Worm (Caenorhabditis elegans) whole organism, late embryonic: ENCODE data around the gene sra-31.

Experiments
- ceh-30 ChIP-seq: fragments of 150-350 bp; optimal IDR thresholded peaks from 2 replicates; lab custom pipeline; 2014; ENCODE audit warnings: missing biosample characterization, missing genetic modification characterization
- madf-2 ChIP-seq: sonication (generic microtip); optimal IDR thresholded peaks from 2 replicates; lab custom pipeline; 2017; ENCODE audit warnings: missing genetic modification characterization, missing compliant biosample characterization
- mec-3 ChIP-seq: sonication (generic microtip); optimal IDR thresholded peaks from 2 replicates; lab custom pipeline; 2016; ENCODE audit warnings: borderline replicate concordance, missing genetic modification characterization, missing compliant biosample characterization
- tbx-2 ChIP-seq: sonication (generic microtip); optimal IDR thresholded peaks from 2 replicates; lab custom pipeline; 2016; ENCODE audit warnings: missing genetic modification characterization, missing compliant biosample characterization

DNA sequence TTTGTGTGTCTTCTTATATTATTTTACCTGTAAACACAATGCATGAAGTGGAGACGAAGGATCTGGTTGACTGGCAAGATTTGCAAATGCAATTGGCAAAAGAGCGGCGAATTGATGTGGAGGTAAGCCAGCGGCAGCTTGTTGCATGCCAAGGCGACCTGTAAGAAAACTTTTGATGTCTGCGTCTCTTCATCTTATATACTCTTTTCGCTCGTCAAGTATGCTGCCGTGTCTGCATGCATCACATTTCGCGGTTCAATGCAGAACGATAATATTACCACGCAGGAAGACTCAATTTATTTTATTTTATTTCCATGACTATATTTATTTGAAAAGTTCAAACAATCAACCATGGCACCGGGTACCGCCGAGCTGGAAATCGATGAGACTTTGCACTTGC lies 22.7 kb upstream of the sra-31 start, which contains the start of gene vps-33.2:
- TF ChIP-seq madf-2 (tag; lab: Kevin White, UChicago) = no peak
- no peak for TF ChIP-seq tbx-2 (tag; lab: Kevin White, UChicago)
- no peak for TF ChIP-seq mec-3
- no peak for TF ChIP-seq ceh-30
